Fruit fly (Drosophila melanogaster) whole organism, wandering third instar larva: ENCODE results near the gene CG32985.

Experiments
- Abd-B ChIP-seq: fragments of >200 bp; optimal IDR thresholded peaks from 2 replicates; lab custom pipeline; 2017; ENCODE audit warnings: missing biosample characterization, missing genetic modification characterization
- Dfd ChIP-seq: fragments of >200 bp; optimal IDR thresholded peaks from 2 replicates; lab custom pipeline; 2017; ENCODE audit warnings: missing biosample characterization, missing genetic modification characterization
- GATAd ChIP-seq: sonication (Bioruptor generic); optimal IDR thresholded peaks from 2 replicates; lab custom pipeline; 2016; ENCODE audit warnings: missing biosample characterization, missing genetic modification characterization
- Mio ChIP-seq: sonication (Bioruptor generic); optimal IDR thresholded peaks from 2 replicates; lab custom pipeline; 2016; ENCODE audit warnings: missing biosample characterization, missing genetic modification characterization
- N ChIP-seq: fragments of >200 bp; optimal IDR thresholded peaks from 2 replicates; lab custom pipeline; 2018; ENCODE audit warnings: missing biosample characterization, missing external identifiers, missing genetic modification characterization
- OdsH ChIP-seq: fragments of 200-800 bp; sonication (Bioruptor generic); optimal IDR thresholded peaks from 2 replicates; lab custom pipeline; 2016; ENCODE audit warnings: missing biosample characterization, mild to moderate bottlenecking, missing genetic modification characterization
- brk ChIP-seq: fragments of 200-800 bp; sonication (Bioruptor generic); optimal IDR thresholded peaks from 2 replicates; lab custom pipeline; 2016; ENCODE audit warnings: missing biosample characterization, mild to moderate bottlenecking, missing genetic modification characterization
- dmrt93B ChIP-seq: fragments of 200-800 bp; sonication (Bioruptor generic); optimal IDR thresholded peaks from 2 replicates; lab custom pipeline; 2018; ENCODE audit warnings: missing biosample characterization, mild to moderate bottlenecking, missing genetic modification characterization
- pan ChIP-seq: fragments of >200 bp; optimal IDR thresholded peaks from 2 replicates; lab custom pipeline; 2017
- usp ChIP-seq: fragments of >200 bp; optimal IDR thresholded peaks from 2 replicates; lab custom pipeline; 2017; ENCODE audit warnings: missing biosample characterization, missing genetic modification characterization

DNA sequence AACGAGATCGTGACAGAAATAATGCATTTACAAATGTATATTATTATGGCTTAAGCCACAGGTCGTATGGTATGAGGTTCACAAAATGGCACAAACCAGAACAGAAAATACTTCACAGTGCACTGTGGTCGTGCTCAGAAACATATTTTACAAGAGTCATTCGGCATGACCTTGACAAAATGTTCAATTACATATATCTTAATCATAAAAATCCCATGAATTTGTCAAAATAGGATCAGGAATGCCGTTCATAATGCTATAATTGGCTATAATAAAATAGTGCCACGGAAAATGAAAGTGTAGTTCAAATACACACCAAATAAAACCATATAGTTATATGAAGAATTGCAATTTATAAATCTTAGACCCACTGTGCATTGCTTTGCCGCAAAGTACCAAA, 42.7 kb upstream of the CG32985 start:
- no peak for TF ChIP-seq OdsH (GFP tag; lab: Kevin White, UChicago)
- TF ChIP-seq pan (lab: Kevin White, UChicago): no peak
- TF ChIP-seq GATAd: no peak
- TF ChIP-seq N: no peak
- TF ChIP-seq Mio (GFP tag; lab: Kevin White, UChicago): no peak
- no peak for TF ChIP-seq brk (GFP tag; lab: Kevin White, UChicago)
- no peak for TF ChIP-seq dmrt93B (GFP tag; lab: Kevin White, UChicago)
- TF ChIP-seq Dfd (GFP tag; lab: Kevin White, UChicago): no peak
- TF ChIP-seq usp (GFP tag; lab: Kevin White, UChicago): no peak
- no peak for TF ChIP-seq Abd-B (GFP tag; lab: Kevin White, UChicago)
